Worm (Caenorhabditis elegans): Measurements from ENCODE around the gene C38C10.3.
"Not testable (repeated sequence)": the region's sequence is repeated elsewhere in the genome, so short reads cannot be mapped to it uniquely, and the experiment has no call there.

C38C10.3 gene

ce11 chrIII:9385543-9385942 lies at the start of gene C38C10.3:
Gene C38C10.3 (minus strand): TSS chrIII:9385643.
- TF ChIP-seq dao-5 (tag; optimal IDR thresholded peaks at IDR 0.05) = no peak
- TF ChIP-seq him-1 (tag; optimal IDR thresholded peaks at IDR 0.05) = no peak
- no peak for TF ChIP-seq W03F9.2 (tag; optimal IDR thresholded peaks at IDR 0.05)

- TF ChIP-seq W03F9.2 (tag; optimal IDR thresholded peaks at IDR 0.05) (no peak), dao-5 (tag; optimal IDR thresholded peaks at IDR 0.05) (no peak)
Measured at ce11 chrIII:9434999-9435398, 49.6 kb upstream of the C38C10.3 start.

DNA sequence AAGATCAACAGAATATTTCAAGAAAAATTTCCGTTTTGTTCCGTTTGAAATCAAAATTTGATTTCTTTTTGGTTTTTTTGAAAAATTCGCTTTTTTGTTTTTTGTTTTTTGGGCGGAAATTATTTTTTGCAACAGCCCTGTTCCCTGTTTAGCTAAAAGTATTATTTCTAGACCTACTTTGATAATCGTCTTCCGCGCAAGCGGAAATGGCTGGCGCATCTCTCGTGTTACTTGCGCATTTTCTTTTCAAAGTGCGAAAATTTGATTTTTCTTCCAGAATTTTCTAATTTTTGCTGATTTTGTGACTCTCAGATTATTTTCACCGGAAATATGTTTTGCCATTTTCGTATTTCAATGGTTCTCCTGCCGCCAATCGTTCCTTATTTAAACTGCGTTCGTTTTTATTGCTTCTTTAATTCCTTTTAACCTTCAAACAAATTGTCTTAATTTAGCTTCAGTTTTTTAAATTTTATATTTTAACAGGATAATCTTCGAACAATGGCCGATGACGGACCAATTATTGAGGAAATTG lies 48.2 kb upstream of the C38C10.3 start, which contains the start of gene cpar-1:
Gene cpar-1 (plus strand): TSS at position 482 of the 532 bp plus-strand sequence.
- TF ChIP-seq dao-5 (tag; optimal IDR thresholded peaks at IDR 0.05) (no peak), him-1 (tag; optimal IDR thresholded peaks at IDR 0.05) (no peak), W03F9.2 (tag; optimal IDR thresholded peaks at IDR 0.05) (no peak)

DNA sequence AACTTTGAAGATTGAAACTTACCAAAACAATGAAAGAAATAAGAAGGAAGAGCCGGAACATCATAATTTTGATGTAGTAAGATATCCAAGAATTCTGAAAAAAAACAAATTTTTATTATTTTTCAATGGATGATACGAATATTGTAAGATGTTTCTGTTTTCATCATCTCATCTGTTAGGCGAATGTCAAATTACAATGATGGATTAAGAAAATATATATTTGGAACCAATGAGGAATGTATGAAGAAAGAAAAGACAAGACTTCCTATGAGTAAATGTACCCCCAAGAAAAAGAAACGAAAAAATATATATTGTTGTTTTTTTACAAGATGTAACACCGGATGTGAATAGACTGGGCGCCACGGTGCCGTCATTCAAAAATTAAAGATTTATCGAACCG lies 40.9 kb upstream of the C38C10.3 start, which contains the start of gene T26G10.5:
Gene T26G10.5 (minus strand): TSS at position 101 of the 400 bp plus-strand sequence.
- no peak for TF ChIP-seq W03F9.2 (tag; optimal IDR thresholded peaks at IDR 0.05)
- TF ChIP-seq him-1 (tag; optimal IDR thresholded peaks at IDR 0.05) = no peak
- no peak for TF ChIP-seq dao-5 (tag; optimal IDR thresholded peaks at IDR 0.05)

DNA sequence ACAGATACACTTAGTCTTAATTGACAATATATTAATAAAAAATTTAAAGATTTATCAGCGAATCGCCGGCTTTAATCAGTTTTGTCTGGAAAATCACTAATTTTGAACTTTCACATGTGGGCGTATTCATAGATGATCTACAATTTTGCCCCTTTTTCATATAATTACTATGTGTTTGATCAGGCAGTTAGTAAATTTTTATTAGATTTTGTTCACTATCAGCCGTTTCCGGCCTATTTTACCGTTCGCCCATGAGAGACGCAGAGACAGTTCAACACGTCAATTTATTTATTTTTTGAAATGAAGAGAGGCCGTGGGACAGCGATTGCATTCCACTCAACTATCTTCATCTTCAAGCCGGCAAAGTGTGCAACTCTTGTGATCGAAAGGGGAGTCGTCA lies 34.8 kb upstream of the C38C10.3 start, which contains the start of gene T26G10.4:
Gene T26G10.4 (plus strand): TSS at position 301 of the 400 bp plus-strand sequence.
- not testable (repeated sequence) for TF ChIP-seq him-1, dao-5, W03F9.2 (tag; optimal IDR thresholded peaks at IDR 0.05)

ce11 chrIII:9413340-9413739 lies 27.9 kb upstream of the C38C10.3 start, which contains the start of gene T26G10.3:
Gene T26G10.3 (minus strand): TSS chrIII:9413440.
- TF ChIP-seq him-1 (tag; optimal IDR thresholded peaks at IDR 0.05) = no peak
- no peak for TF ChIP-seq dao-5 (tag; optimal IDR thresholded peaks at IDR 0.05)
- no peak for TF ChIP-seq W03F9.2 (tag; optimal IDR thresholded peaks at IDR 0.05)

- TF ChIP-seq W03F9.2 (tag; optimal IDR thresholded peaks at IDR 0.05) (peak; percentile 44), dao-5 (tag; optimal IDR thresholded peaks at IDR 0.05) (no peak)
Measured at ce11 chrIII:9406600-9406999, 21.2 kb upstream of the C38C10.3 start, which contains the start of gene T26G10.1. Gene T26G10.1 (minus strand): TSS chrIII:9406641.

DNA sequence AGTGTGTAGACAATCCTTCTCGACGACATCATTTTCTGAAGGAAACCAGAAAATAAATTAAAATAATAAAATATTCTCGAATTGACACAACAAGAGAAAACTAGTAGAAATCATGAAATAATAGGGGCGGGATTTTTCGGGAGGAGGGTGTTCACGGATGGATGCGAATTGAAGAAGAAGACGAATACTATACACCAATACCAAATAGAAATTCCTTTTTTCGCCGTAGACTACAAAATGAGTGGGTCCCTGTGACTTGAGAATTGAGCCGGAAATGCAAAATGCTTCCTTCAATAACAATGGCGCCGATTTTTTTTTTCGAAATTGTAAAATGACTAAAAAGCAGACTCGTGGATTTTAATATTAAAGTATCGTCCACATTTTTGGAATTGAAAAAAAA lies 15.6 kb upstream of the C38C10.3 start, which contains the start of gene nlp-48:
Gene nlp-48 (minus strand): TSS at position 101 of the 400 bp plus-strand sequence.
- TF ChIP-seq him-1 (tag; optimal IDR thresholded peaks at IDR 0.05) (no peak), dao-5 (tag; optimal IDR thresholded peaks at IDR 0.05) (no peak), W03F9.2 (tag; optimal IDR thresholded peaks at IDR 0.05) (no peak)

ce11 chrIII:9393114-9393780 lies 7.8 kb upstream of the C38C10.3 start, which contains the start of the genes gpr-2 and rgr-1:
Gene gpr-2 (minus strand): TSS chrIII:9393164.
Gene rgr-1 (plus strand): TSS chrIII:9393730.
- TF ChIP-seq him-1 (tag; optimal IDR thresholded peaks at IDR 0.05) (no peak), W03F9.2 (tag; optimal IDR thresholded peaks at IDR 0.05) (no peak), dao-5 (tag; optimal IDR thresholded peaks at IDR 0.05) (no peak)

ce11 chrIII:9390924-9391323 lies 5.5 kb upstream of the C38C10.3 start:
- TF ChIP-seq W03F9.2 (tag; optimal IDR thresholded peaks at IDR 0.05) (no peak), him-1 (tag; optimal IDR thresholded peaks at IDR 0.05) (no peak), dao-5 (tag; optimal IDR thresholded peaks at IDR 0.05) (no peak)

DNA sequence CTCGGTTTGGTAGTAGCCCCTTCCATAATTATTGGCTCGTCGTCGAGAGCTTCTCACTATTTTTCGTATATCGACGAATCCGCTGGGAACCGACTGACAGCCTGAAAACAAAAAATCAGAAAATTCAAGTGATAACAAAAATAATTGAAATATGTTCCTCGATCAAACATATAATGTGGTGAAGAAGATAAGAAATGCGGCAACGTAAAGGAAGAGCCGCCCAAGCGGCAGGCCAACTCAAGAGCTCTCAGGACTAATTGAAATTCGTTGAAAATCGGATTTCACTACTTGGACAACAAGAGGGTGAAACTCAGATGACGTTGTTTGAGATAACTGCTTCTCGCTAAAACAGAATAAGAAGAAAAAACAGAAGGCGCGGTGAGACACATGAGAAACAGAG lies 4.6 kb upstream of the C38C10.3 start, which contains the start of gene slc-17.2:
Gene slc-17.2 (minus strand): TSS at position 101 of the 400 bp plus-strand sequence.
- TF ChIP-seq dao-5 (tag; optimal IDR thresholded peaks at IDR 0.05) (no peak), him-1 (tag; optimal IDR thresholded peaks at IDR 0.05) (no peak), W03F9.2 (tag; optimal IDR thresholded peaks at IDR 0.05) (no peak)

DNA sequence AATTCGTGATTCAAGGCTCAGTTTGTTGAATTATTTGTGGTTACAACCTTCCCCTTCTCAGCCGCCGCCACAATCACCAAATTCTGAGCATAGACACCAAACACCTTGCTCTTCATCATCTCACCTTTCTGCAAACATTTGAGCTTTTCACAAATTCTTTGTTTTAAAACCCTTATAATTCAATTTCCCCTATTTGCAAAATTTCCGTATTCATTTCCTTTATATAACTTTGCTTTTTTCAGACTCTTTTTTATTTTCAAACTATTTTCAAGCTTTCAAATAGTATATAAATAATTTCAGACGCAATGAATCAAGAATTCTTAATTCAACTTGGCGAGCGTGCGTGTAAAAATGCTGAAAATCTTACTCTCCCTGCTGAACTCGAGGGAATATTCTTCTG lies 1.9 kb downstream of the C38C10.3 start, which contains the start of gene tkr-1:
Gene tkr-1 (plus strand): TSS at position 301 of the 400 bp plus-strand sequence.
- TF ChIP-seq dao-5 (tag; optimal IDR thresholded peaks at IDR 0.05) (no peak), him-1 (tag; optimal IDR thresholded peaks at IDR 0.05) (no peak), W03F9.2 (tag; optimal IDR thresholded peaks at IDR 0.05) (no peak)

- TF ChIP-seq W03F9.2 (tag; optimal IDR thresholded peaks at IDR 0.05) (no peak), dao-5 (tag; optimal IDR thresholded peaks at IDR 0.05) (no peak)
Measured at ce11 chrIII:9376701-9377100, 8.7 kb downstream of the C38C10.3 start.

DNA sequence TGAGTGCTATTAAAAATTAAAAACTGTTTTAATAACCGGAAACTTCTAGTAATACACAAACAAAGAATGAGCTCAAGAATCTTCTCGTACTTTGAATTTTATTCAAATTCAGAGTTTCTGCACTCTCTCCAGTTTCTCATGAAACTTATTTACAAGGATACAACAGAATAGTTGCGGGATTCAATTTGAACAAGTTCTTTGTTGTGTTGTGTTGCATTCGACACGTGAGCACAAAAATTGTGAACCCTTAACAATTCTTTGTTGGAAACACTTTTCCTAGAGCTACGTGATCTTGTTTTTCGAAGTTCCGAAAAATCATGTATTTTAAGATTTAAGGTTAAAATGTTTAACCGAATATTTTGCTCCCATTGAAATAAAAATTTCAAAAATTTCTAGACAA lies 11.7 kb downstream of the C38C10.3 start:
- no peak for TF ChIP-seq dao-5 (tag; optimal IDR thresholded peaks at IDR 0.05)
- TF ChIP-seq W03F9.2 (tag; optimal IDR thresholded peaks at IDR 0.05) = no peak
- TF ChIP-seq him-1 (tag; optimal IDR thresholded peaks at IDR 0.05) = no peak
